Fruit fly (Drosophila melanogaster): Measurements from ENCODE around the gene CG3008.

DNA sequence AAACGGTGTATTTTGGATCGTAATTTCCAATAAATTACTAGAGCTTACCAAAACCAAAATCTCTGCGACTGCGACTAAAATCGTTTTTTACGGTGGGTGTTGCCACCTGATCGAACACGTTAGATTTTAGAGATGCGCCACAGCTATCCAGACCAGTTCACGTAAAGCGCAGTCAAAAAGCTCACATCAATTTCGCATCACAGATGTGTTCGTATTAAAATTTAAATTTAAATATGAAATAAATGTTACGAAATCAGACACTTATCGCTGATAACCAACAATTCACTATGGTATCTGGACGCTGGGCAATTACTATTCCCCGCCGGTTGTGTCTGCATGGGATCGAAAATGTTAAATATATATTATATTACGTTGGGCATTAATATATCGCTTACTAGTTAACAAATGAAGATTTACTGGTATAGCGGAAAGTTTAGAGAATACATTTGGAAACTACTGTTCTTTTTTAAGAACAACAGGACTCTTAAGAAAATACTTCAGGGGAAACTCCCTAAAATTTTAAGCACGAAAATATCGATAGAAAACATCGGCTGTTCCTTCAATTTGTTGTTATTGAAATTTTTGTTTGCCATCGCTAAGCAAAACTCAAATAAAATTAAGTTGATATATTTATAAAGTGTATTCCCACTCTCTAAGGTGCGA lies 35.8 kb upstream of the CG3008 start, which contains the start of the genes mxt and CG11927:
- TF ChIP-seq cnc (optimal IDR thresholded peaks at IDR 0.05) (no peak), CG7101 (tag; optimal IDR thresholded peaks at IDR 0.05) (peak; percentile 27), CG1620 (GFP tag; optimal IDR thresholded peaks at IDR 0.05) (peak; percentile 53), kay (GFP tag; ENCODE audit: borderline replicate concordance) (no peak), cic (GFP tag; optimal IDR thresholded peaks at IDR 0.05) (no peak), ovo (GFP tag; optimal IDR thresholded peaks at IDR 0.05) (peak; percentile 42), toe (GFP tag; optimal IDR thresholded peaks at IDR 0.05) (no peak)

Data from whole organism, adult.